Worm (Caenorhabditis elegans): Measurements from ENCODE around the gene lec-3.

DNA sequence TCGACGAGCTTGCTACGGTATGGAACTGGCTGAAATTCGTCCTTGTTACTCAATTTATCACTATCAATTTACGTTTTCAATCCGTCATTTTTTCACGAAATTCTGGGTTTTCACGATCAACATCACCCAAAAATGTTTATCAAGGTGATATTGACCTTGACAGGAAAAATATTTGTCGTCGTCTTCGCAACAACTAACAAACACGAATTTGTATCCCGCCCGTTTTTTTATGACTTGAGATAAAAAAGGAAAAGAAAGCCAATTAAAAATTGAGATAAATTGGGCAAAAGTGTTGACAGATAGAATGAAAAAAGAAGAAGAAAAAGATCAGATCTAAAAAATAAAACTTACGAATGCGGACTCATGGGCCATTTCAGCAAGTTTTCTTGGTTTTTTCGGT lies 20.0 kb downstream of the lec-3 start:
- TF ChIP-seq mdl-1 (tag; optimal IDR thresholded peaks at IDR 0.05) (no peak), unc-39 (tag; optimal IDR thresholded peaks at IDR 0.05) (no peak), fos-1 (tag; optimal IDR thresholded peaks at IDR 0.05) (no peak), skn-1 (tag; optimal IDR thresholded peaks at IDR 0.05) (no peak)
